Worm (Caenorhabditis elegans) whole organism, L4 larva: ENCODE measurements around the gene F44E5.5.

Source experiments
- ctbp-1 ChIP-seq: fragments of 200-800 bp; sonication (Bioruptor generic); IDR thresholded peaks from 2 replicates; pipeline ENCODE4 v1.3.6; 2022; ENCODE audit warnings: missing genetic modification reagents, missing genetic modification characterization, missing compliant biosample characterization
- egl-43 ChIP-seq: fragments of 200-800 bp; sonication (Bioruptor generic); IDR thresholded peaks from 2 replicates; pipeline ENCODE4 v1.3.6; 2022; ENCODE audit warnings: missing genetic modification reagents, missing genetic modification characterization, missing compliant biosample characterization
- mep-1 ChIP-seq: fragments of 150-350 bp; sonication (generic microtip); optimal IDR thresholded peaks from 3 replicates; lab custom pipeline; 2014; ENCODE audit warnings: missing biosample characterization, missing genetic modification characterization
- sdz-12 ChIP-seq: fragments of 200-800 bp; sonication (Bioruptor generic); optimal IDR thresholded peaks from 2 replicates; lab custom pipeline; 2018; ENCODE audit warnings: mild to moderate bottlenecking, missing genetic modification characterization, missing compliant biosample characterization
- spr-1 ChIP-seq: sonication (generic microtip); optimal IDR thresholded peaks from 2 replicates; lab custom pipeline; 2016; ENCODE audit warnings: mild to moderate bottlenecking, missing genetic modification characterization, missing compliant biosample characterization
- unc-130 ChIP-seq: sonication (generic microtip); optimal IDR thresholded peaks from 2 replicates; lab custom pipeline; 2016; ENCODE audit warnings: missing genetic modification reagents, missing genetic modification characterization, missing compliant biosample characterization
- unc-62 ChIP-seq, 3 experiments: fragments of 150-350 bp in 1 of 3; sonication (generic microtip); optimal IDR thresholded peaks in 2 of 3; peaks in 1 of 3; 1 replicate in 1 of 3; 2 replicates in 2 of 3; lab custom pipeline; 2014 to 2017; ENCODE audit warnings: missing biosample characterization in 3 of 3, missing genetic modification characterization in 3 of 3, missing genetic modification reagents in 3 of 3, missing genotype in 1 of 3

- peak; percentile 22 for TF ChIP-seq spr-1
- TF ChIP-seq mep-1 (tag; lab: Kevin White, UChicago), result no peak
- TF ChIP-seq egl-43 (GFP tag; lab: Robert Waterston, UW), result no peak
- TF ChIP-seq unc-130 (GFP tag; lab: Kevin White, UChicago), result no peak
- TF ChIP-seq sdz-12 (GFP tag; lab: Kevin White, UChicago), result no peak
- TF ChIP-seq unc-62 (GFP tag; optimal IDR thresholded peaks at IDR 0.05 in 1 of 2; lab: Kevin White, UChicago), result peak in 1 of 2 experiments; percentile 94
- TF ChIP-seq unc-62 (tag; optimal IDR thresholded peaks at IDR 0.05; lab: Kevin White, UChicago), result no peak
- no peak for TF ChIP-seq ctbp-1
Measured at ce11 chrII:11742320-11742719, 17.1 kb upstream of the F44E5.5 start.
